Worm (Caenorhabditis elegans) whole organism, L4 larva: Measurements from ENCODE around the gene C48B4.12.

Experiments used
- F10B5.3 ChIP-seq: sonication (generic microtip); optimal IDR thresholded peaks from 2 replicates; lab custom pipeline; 2016; ENCODE audit warnings: mild to moderate bottlenecking, missing genetic modification characterization, missing compliant biosample characterization
- F44E2.7 ChIP-seq: fragments of 200-800 bp; sonication (Bioruptor generic); IDR thresholded peaks from 2 replicates; pipeline ENCODE4 v2.1.2; 2022; ENCODE audit warnings: missing genetic modification characterization, missing compliant biosample characterization
- F49E8.2 ChIP-seq: sonication (generic microtip); optimal IDR thresholded peaks from 2 replicates; lab custom pipeline; 2016; ENCODE audit warnings: missing compliant biosample characterization, mild to moderate bottlenecking, missing genetic modification characterization, borderline replicate concordance
- Y105C5A.15 ChIP-seq: fragments of 200-800 bp; sonication (Bioruptor generic); IDR thresholded peaks from 2 replicates; pipeline ENCODE4 v1.3.6; 2022; ENCODE audit warnings: missing genetic modification characterization, missing compliant biosample characterization
- Y48G9A.11 ChIP-seq: fragments of 200-800 bp; sonication (Bioruptor generic); IDR thresholded peaks from 2 replicates; pipeline ENCODE4 v1.3.6; 2022; ENCODE audit warnings: missing genetic modification reagents, missing genetic modification characterization, missing compliant biosample characterization
- Y5F2A.4 ChIP-seq: fragments of 200-800 bp; sonication (Bioruptor generic); optimal IDR thresholded peaks from 2 replicates; lab custom pipeline; 2018; ENCODE audit warnings: mild to moderate bottlenecking, missing genetic modification characterization, missing compliant biosample characterization
- ZK337.2 ChIP-seq: fragments of 200-800 bp; sonication (Bioruptor generic); IDR thresholded peaks from 2 replicates; pipeline ENCODE4 v1.3.6; 2022; ENCODE audit warnings: missing genetic modification reagents, missing genetic modification characterization, missing compliant biosample characterization
- aly-2 ChIP-seq: sonication (generic microtip); optimal IDR thresholded peaks from 2 replicates; lab custom pipeline; 2018; ENCODE audit warnings: missing biosample characterization, missing genetic modification characterization
- ama-1 ChIP-seq: fragments of 150-350 bp; optimal IDR thresholded peaks from 2 replicates; lab custom pipeline; 2014; ENCODE audit warnings: inconsistent platforms, mixed read lengths
- ceh-28 ChIP-seq: fragments of 150-350 bp; optimal IDR thresholded peaks from 2 replicates; lab custom pipeline; 2014; ENCODE audit warnings: missing biosample characterization, missing genetic modification reagents, missing genetic modification characterization
- ceh-44 ChIP-seq: fragments of 200-800 bp; sonication (Bioruptor generic); IDR thresholded peaks from 2 replicates; pipeline ENCODE4 v1.3.6; 2022; ENCODE audit warnings: missing genetic modification reagents, missing genetic modification characterization, missing compliant biosample characterization
- ceh-82 ChIP-seq: sonication (generic microtip); optimal IDR thresholded peaks from 2 replicates; lab custom pipeline; 2017; ENCODE audit warnings: missing biosample characterization, missing genetic modification characterization
- ctbp-1 ChIP-seq: fragments of 200-800 bp; sonication (Bioruptor generic); IDR thresholded peaks from 2 replicates; pipeline ENCODE4 v1.3.6; 2022; ENCODE audit warnings: missing genetic modification reagents, missing genetic modification characterization, missing compliant biosample characterization
- daf-19 ChIP-seq: fragments of 200-800 bp; sonication (Bioruptor generic); conservative IDR thresholded peaks from 2 replicates; pipeline ENCODE4 v1.3.6; 2022; ENCODE audit warnings: missing genetic modification characterization, missing compliant biosample characterization
- daf-8 ChIP-seq: fragments of 200-800 bp; sonication (Bioruptor generic); IDR thresholded peaks from 2 replicates; pipeline ENCODE4 v1.3.6; 2022; ENCODE audit warnings: missing genetic modification characterization, missing compliant biosample characterization
- dmd-8 ChIP-seq: fragments of 200-800 bp; sonication (Bioruptor generic); IDR thresholded peaks from 2 replicates; pipeline ENCODE4 v1.3.6; 2022; ENCODE audit warnings: missing genetic modification characterization, missing compliant biosample characterization
- dmd-9 ChIP-seq: fragments of 200-800 bp; sonication (Bioruptor generic); IDR thresholded peaks from 2 replicates; pipeline ENCODE4 v1.3.6; 2022; ENCODE audit warnings: missing genetic modification reagents, missing genetic modification characterization, missing compliant biosample characterization
- duxl-1 ChIP-seq: sonication (generic microtip); optimal IDR thresholded peaks from 2 replicates; lab custom pipeline; 2016; ENCODE audit warnings: mild to moderate bottlenecking, missing genetic modification characterization, moderate library complexity, missing compliant biosample characterization; ENCODE audit not compliant: poor library complexity
- egl-27 ChIP-seq: sonication (generic microtip); optimal IDR thresholded peaks from 3 replicates; lab custom pipeline; 2017; ENCODE audit warnings: missing biosample characterization, missing genetic modification reagents, missing genetic modification characterization
- hif-1 ChIP-seq, 2 experiments: sonication (generic microtip); optimal IDR thresholded peaks; 2 replicates each; lab custom pipeline; 2016 to 2017; ENCODE audit warnings: missing compliant biosample characterization in 2 of 2, missing genetic modification characterization in 2 of 2, missing genetic modification reagents in 2 of 2, missing genotype in 2 of 2, mild to moderate bottlenecking in 1 of 2
- hlh-11 ChIP-seq: fragments of 200-800 bp; sonication (Bioruptor generic); optimal IDR thresholded peaks from 2 replicates; lab custom pipeline; 2018; ENCODE audit warnings: mild to moderate bottlenecking, missing genetic modification characterization, missing compliant biosample characterization
- hmg-1.1 ChIP-seq: fragments of 200-800 bp; sonication (Bioruptor generic); IDR thresholded peaks from 2 replicates; pipeline ENCODE4 v1.3.6; 2022; ENCODE audit warnings: missing genetic modification reagents, missing genetic modification characterization, missing compliant biosample characterization
- jun-1 ChIP-seq: fragments of 150-350 bp; optimal IDR thresholded peaks from 2 replicates; lab custom pipeline; 2014; ENCODE audit warnings: missing biosample characterization, missing genetic modification reagents, missing genetic modification characterization
- lin-1 ChIP-seq: fragments of 200-800 bp; sonication (Bioruptor generic); IDR thresholded peaks from 2 replicates; pipeline ENCODE4 v1.3.6; 2022; ENCODE audit warnings: missing genetic modification reagents, missing genetic modification characterization, missing compliant biosample characterization
- lin-29 ChIP-seq: fragments of 200-800 bp; sonication (Bioruptor generic); IDR thresholded peaks from 2 replicates; pipeline ENCODE4 v1.3.6; 2022; ENCODE audit warnings: missing genetic modification reagents, missing genetic modification characterization, missing compliant biosample characterization
- lir-3 ChIP-seq: sonication (generic microtip); optimal IDR thresholded peaks from 2 replicates; lab custom pipeline; 2016; ENCODE audit warnings: mild to moderate bottlenecking, missing genetic modification characterization, missing compliant biosample characterization
- madf-9 ChIP-seq: fragments of 200-800 bp; sonication (Bioruptor generic); conservative IDR thresholded peaks from 2 replicates; pipeline ENCODE4 v1.3.6; 2022; ENCODE audit warnings: missing genetic modification reagents, missing genetic modification characterization, missing compliant biosample characterization
- mdl-1 ChIP-seq, 2 experiments: fragments of 150-350 bp in 1 of 2; sonication (generic microtip) in 1 of 2; optimal IDR thresholded peaks; 2 replicates each; lab custom pipeline; 2014 to 2017; ENCODE audit warnings: missing biosample characterization in 2 of 2, missing genetic modification characterization in 2 of 2
- mes-2 ChIP-seq: sonication (generic microtip); optimal IDR thresholded peaks from 2 replicates; lab custom pipeline; 2016; ENCODE audit warnings: missing genotype, mild to moderate bottlenecking, missing genetic modification characterization, missing compliant biosample characterization; ENCODE audit not compliant: poor library complexity, severe bottlenecking
- mxl-2 ChIP-seq: fragments of 200-800 bp; sonication (Bioruptor generic); conservative IDR thresholded peaks from 2 replicates; pipeline ENCODE4 v1.3.6; 2022; ENCODE audit warnings: missing genetic modification reagents, missing genetic modification characterization, missing compliant biosample characterization
- mxl-3 ChIP-seq: fragments of 200-800 bp; sonication (Bioruptor generic); optimal IDR thresholded peaks from 2 replicates; lab custom pipeline; 2018; ENCODE audit warnings: mild to moderate bottlenecking, missing genetic modification characterization, missing compliant biosample characterization
- nhr-111 ChIP-seq: fragments of 200-800 bp; sonication (Bioruptor generic); optimal IDR thresholded peaks from 2 replicates; lab custom pipeline; 2018; ENCODE audit warnings: mild to moderate bottlenecking, missing genetic modification characterization, missing compliant biosample characterization
- nhr-237 ChIP-seq: sonication (generic microtip); optimal IDR thresholded peaks from 2 replicates; lab custom pipeline; 2017; ENCODE audit warnings: missing biosample characterization, missing genetic modification characterization
- nhr-28 ChIP-seq: fragments of 150-350 bp; optimal IDR thresholded peaks from 2 replicates; lab custom pipeline; 2014; ENCODE audit warnings: missing biosample characterization, missing genetic modification characterization
- nhr-41 ChIP-seq: fragments of 200-800 bp; sonication (Bioruptor generic); IDR thresholded peaks from 2 replicates; pipeline ENCODE4 v1.3.6; 2022; ENCODE audit warnings: missing genetic modification reagents, missing genetic modification characterization, missing compliant biosample characterization
- nhr-48 ChIP-seq: sonication (generic microtip); optimal IDR thresholded peaks from 2 replicates; lab custom pipeline; 2016; ENCODE audit warnings: mild to moderate bottlenecking, missing genetic modification characterization, missing compliant biosample characterization
- php-3 ChIP-seq: fragments of 200-800 bp; sonication (Bioruptor generic); IDR thresholded peaks from 2 replicates; pipeline ENCODE4 v1.3.6; 2022; ENCODE audit warnings: missing genetic modification reagents, missing genetic modification characterization, missing compliant biosample characterization
- saeg-2 ChIP-seq: fragments of 200-800 bp; sonication (Bioruptor generic); IDR thresholded peaks from 2 replicates; pipeline ENCODE4 v1.3.6; 2022; ENCODE audit warnings: missing genetic modification reagents, missing genetic modification characterization, missing compliant biosample characterization
- sdz-12 ChIP-seq: fragments of 200-800 bp; sonication (Bioruptor generic); optimal IDR thresholded peaks from 2 replicates; lab custom pipeline; 2018; ENCODE audit warnings: mild to moderate bottlenecking, missing genetic modification characterization, missing compliant biosample characterization
- set-16 ChIP-seq: fragments of 200-800 bp; sonication (Bioruptor generic); IDR thresholded peaks from 2 replicates; pipeline ENCODE4 v1.3.6; 2022; ENCODE audit warnings: missing genetic modification reagents, missing genetic modification characterization, missing compliant biosample characterization
- snpc-1.2 ChIP-seq: fragments of 200-800 bp; sonication (Bioruptor generic); IDR thresholded peaks from 2 replicates; pipeline ENCODE4 v1.3.6; 2022; ENCODE audit warnings: missing genetic modification reagents, missing genetic modification characterization, missing compliant biosample characterization
- spr-1 ChIP-seq: sonication (generic microtip); optimal IDR thresholded peaks from 2 replicates; lab custom pipeline; 2016; ENCODE audit warnings: mild to moderate bottlenecking, missing genetic modification characterization, missing compliant biosample characterization
- spr-3 ChIP-seq: fragments of 200-800 bp; sonication (Bioruptor generic); optimal IDR thresholded peaks from 2 replicates; lab custom pipeline; 2018; ENCODE audit warnings: mild to moderate bottlenecking, missing genetic modification characterization, missing compliant biosample characterization
- tag-97 ChIP-seq: fragments of 200-800 bp; sonication (Bioruptor generic); IDR thresholded peaks from 2 replicates; pipeline ENCODE4 v1.3.6; 2022; ENCODE audit warnings: missing genetic modification characterization, missing compliant biosample characterization
- unc-130 ChIP-seq: sonication (generic microtip); optimal IDR thresholded peaks from 2 replicates; lab custom pipeline; 2016; ENCODE audit warnings: missing genetic modification reagents, missing genetic modification characterization, missing compliant biosample characterization
- unc-62 ChIP-seq, 3 experiments: fragments of 150-350 bp in 1 of 3; sonication (generic microtip); optimal IDR thresholded peaks in 2 of 3; peaks in 1 of 3; 1 replicate in 1 of 3; 2 replicates in 2 of 3; lab custom pipeline; 2014 to 2017; ENCODE audit warnings: missing biosample characterization in 3 of 3, missing genetic modification characterization in 3 of 3, missing genetic modification reagents in 3 of 3, missing genotype in 1 of 3
- vab-7 ChIP-seq: fragments of 200-800 bp; sonication (Bioruptor generic); IDR thresholded peaks from 2 replicates; pipeline ENCODE4 v1.3.6; 2022; ENCODE audit warnings: missing genetic modification reagents, missing genetic modification characterization, missing compliant biosample characterization
- zip-2 ChIP-seq: fragments of 150-350 bp; optimal IDR thresholded peaks from 2 replicates; lab custom pipeline; 2014; ENCODE audit warnings: missing biosample characterization, missing genetic modification characterization

The C48B4.12 gene

ce11 chrIII:9629855-9630254 lies 32.7 kb downstream of the C48B4.12 start, which contains the start of gene rpac-19 (continued):
- TF ChIP-seq vab-7 (GFP tag; lab: Robert Waterston, UW) = 0 out of 2 replicates have a peak, but pooled peaks have one; percentile 37
- TF ChIP-seq ceh-44 (GFP tag; lab: Robert Waterston, UW) = no peak
- TF ChIP-seq dmd-8 (GFP tag; lab: Robert Waterston, UW) = no peak
- TF ChIP-seq, all 104 proteins: peak for 52

ce11 chrIII:9631117-9631655 lies 34.0 kb downstream of the C48B4.12 start, which contains the start of gene ubc-7:
ubc-7 (minus strand) TSS chrIII:9631167.
- TF ChIP-seq sdz-12 (GFP tag; lab: Kevin White, UChicago) (no peak), duxl-1 (tag; lab: Kevin White, UChicago) (peak; percentile 28), snpc-1.2 (GFP tag; lab: Robert Waterston, UW) (no peak), lir-3 (tag; lab: Kevin White, UChicago) (no peak), spr-3 (GFP tag; lab: Kevin White, UChicago) (no peak), ceh-82 (tag; lab: Kevin White, UChicago) (no peak), nhr-48 (peak; percentile 27), unc-130 (peak; percentile 50), nhr-28 (tag; lab: Kevin White, UChicago) (peak; percentile 24), Y48G9A.11 (no peak), hif-1 (tag; optimal IDR thresholded peaks at IDR 0.05; lab: Kevin White, UChicago) (peak in 1 of 2 experiments; percentile 52), mes-2 (tag; lab: Kevin White, UChicago) (peak; percentile 67), ZK337.2 (no peak), Y105C5A.15 (no peak), egl-27 (tag; lab: Kevin White, UChicago) (no peak), unc-62 (GFP tag; optimal IDR thresholded peaks at IDR 0.05 in 1 of 2; lab: Kevin White, UChicago) (no peak), unc-62 (tag; optimal IDR thresholded peaks at IDR 0.05; lab: Kevin White, UChicago) (no peak), daf-8 (GFP tag; lab: Robert Waterston, UW) (no peak), dmd-9 (GFP tag; lab: Robert Waterston, UW) (no peak), vab-7 (GFP tag; lab: Robert Waterston, UW) (no peak), mdl-1 (tag; optimal IDR thresholded peaks at IDR 0.05; lab: Kevin White, UChicago) (peak in 1 of 2 experiments; percentile 90), hlh-11 (tag; lab: Kevin White, UChicago) (no peak), jun-1 (tag; lab: Kevin White, UChicago) (no peak), tag-97 (GFP tag; lab: Robert Waterston, UW) (no peak), Y5F2A.4 (no peak), F44E2.7 (GFP tag; lab: Robert Waterston, UW) (no peak), daf-19 (GFP tag; lab: Robert Waterston, UW) (no peak), mxl-3 (GFP tag; lab: Kevin White, UChicago) (peak; percentile 51), ama-1 (lab: Kevin White, UChicago) (peak; percentile 53), aly-2 (tag; lab: Kevin White, UChicago) (no peak), madf-9 (GFP tag; lab: Robert Waterston, UW) (no peak), F10B5.3 (tag; lab: Kevin White, UChicago) (no peak), F49E8.2 (tag; lab: Kevin White, UChicago) (no peak), nhr-111 (GFP tag; lab: Kevin White, UChicago) (no peak), php-3 (no peak), lin-29 (GFP tag; lab: Robert Waterston, UW) (no peak), set-16 (GFP tag; lab: Robert Waterston, UW) (no peak), zip-2 (tag; lab: Kevin White, UChicago) (no peak), nhr-41 (no peak), nhr-237 (tag; lab: Kevin White, UChicago) (no peak), ctbp-1 (GFP tag; lab: Robert Waterston, UW) (no peak), spr-1 (peak; percentile 15), lin-1 (GFP tag; lab: Robert Waterston, UW) (no peak), mxl-2 (GFP tag; lab: Robert Waterston, UW) (no peak), saeg-2 (GFP tag; lab: Robert Waterston, UW) (no peak), dmd-8 (GFP tag; lab: Robert Waterston, UW) (no peak), ceh-28 (peak; percentile 29), hmg-1.1 (peak; percentile 66; the same call in 1 of the 2 replicates)
